Worm (Caenorhabditis elegans) whole organism, L1 larva: ENCODE results near the gene R12B2.2.

Experiments
- aha-1 ChIP-seq: fragments of 150-350 bp; optimal IDR thresholded peaks from 2 replicates; lab custom pipeline; 2014; ENCODE audit warnings: missing biosample characterization, missing genetic modification characterization
- aly-2 ChIP-seq: fragments of 150-350 bp; optimal IDR thresholded peaks from 2 replicates; lab custom pipeline; 2014; ENCODE audit warnings: missing biosample characterization, missing genetic modification characterization
- blmp-1 ChIP-seq: fragments of 150-350 bp; optimal IDR thresholded peaks from 2 replicates; lab custom pipeline; 2014; ENCODE audit warnings: missing biosample characterization, missing genetic modification characterization
- ceh-82 ChIP-seq, 3 experiments: fragments of 150-350 bp in 1 of 3; sonication (generic microtip) in 2 of 3; optimal IDR thresholded peaks; 2 replicates each; lab custom pipeline; 2014 to 2017; ENCODE audit warnings: missing biosample characterization in 3 of 3, missing genetic modification characterization in 3 of 3
- dsc-1 ChIP-seq: sonication (generic microtip); optimal IDR thresholded peaks from 2 replicates; lab custom pipeline; 2016; ENCODE audit warnings: mild to moderate bottlenecking, missing genetic modification characterization, missing compliant biosample characterization
- efl-1 ChIP-seq, 4 experiments: fragments of 150-350 bp; optimal IDR thresholded peaks in 3 of 4; peaks in 1 of 4; 1 replicate in 1 of 4; 2 replicates in 3 of 4; lab custom pipeline; 2014; ENCODE audit warnings: missing biosample characterization in 2 of 4, missing genetic modification characterization in 2 of 4, missing genetic modification reagents in 2 of 4
- egl-13 ChIP-seq: sonication (generic microtip); optimal IDR thresholded peaks from 2 replicates; lab custom pipeline; 2016; ENCODE audit warnings: missing genotype, missing genetic modification reagents, missing genetic modification characterization, missing compliant biosample characterization
- elt-2 ChIP-seq: sonication (generic microtip); optimal IDR thresholded peaks from 2 replicates; lab custom pipeline; 2016; ENCODE audit warnings: missing genetic modification characterization, mild to moderate bottlenecking, inconsistent platforms, missing compliant biosample characterization, missing genetic modification reagents
- elt-3 ChIP-seq, 6 experiments: fragments of 150-350 bp in 1 of 6; sonication (generic microtip); optimal IDR thresholded peaks; 2 replicates each; lab custom pipeline; 2017 to 2018; ENCODE audit warnings: missing biosample characterization in 6 of 6, missing genetic modification characterization in 6 of 6, inconsistent platforms in 1 of 6
- ets-5 ChIP-seq: fragments of 200-800 bp; sonication (Bioruptor generic); IDR thresholded peaks from 2 replicates; pipeline ENCODE4 v1.3.6; 2022; ENCODE audit warnings: missing genetic modification characterization, missing compliant biosample characterization
- fkh-10 ChIP-seq: sonication (generic microtip); optimal IDR thresholded peaks from 2 replicates; lab custom pipeline; 2017; ENCODE audit warnings: missing biosample characterization, missing genetic modification reagents, missing genetic modification characterization
- fos-1 ChIP-seq: fragments of 150-350 bp; optimal IDR thresholded peaks from 2 replicates; lab custom pipeline; 2014; ENCODE audit warnings: missing biosample characterization, missing genetic modification characterization
- grh-1 ChIP-seq: fragments of 200-800 bp; sonication (Bioruptor generic); IDR thresholded peaks from 2 replicates; pipeline ENCODE4 v1.3.6; 2022; ENCODE audit warnings: missing genetic modification reagents, missing genetic modification characterization, missing compliant biosample characterization
- hpl-2 ChIP-seq: fragments of 150-350 bp; optimal IDR thresholded peaks from 2 replicates; lab custom pipeline; 2014; ENCODE audit warnings: missing biosample characterization, missing genetic modification reagents, missing genetic modification characterization
- jun-1 ChIP-seq: fragments of 150-350 bp; optimal IDR thresholded peaks from 2 replicates; lab custom pipeline; 2014; ENCODE audit warnings: missing biosample characterization, missing genetic modification reagents, missing genetic modification characterization
- lin-14 ChIP-seq: fragments of 200-800 bp; sonication (Bioruptor generic); optimal IDR thresholded peaks from 2 replicates; lab custom pipeline; 2018; ENCODE audit warnings: mild to moderate bottlenecking, missing genetic modification characterization, moderate library complexity, missing compliant biosample characterization
- lin-15B ChIP-seq: fragments of 150-350 bp; sonication (generic microtip); optimal IDR thresholded peaks from 3 replicates; lab custom pipeline; 2014; ENCODE audit warnings: missing biosample characterization, missing genetic modification characterization
- lir-3 ChIP-seq: sonication (generic microtip); optimal IDR thresholded peaks from 2 replicates; lab custom pipeline; 2016; ENCODE audit warnings: mild to moderate bottlenecking, missing genetic modification characterization, moderate library complexity, missing compliant biosample characterization; ENCODE audit not compliant: poor library complexity
- lsy-2 ChIP-seq, 2 experiments: fragments of 150-350 bp; optimal IDR thresholded peaks; 2 replicates each; lab custom pipeline; 2014; ENCODE audit warnings: missing biosample characterization in 2 of 2, missing genetic modification characterization in 2 of 2
- mab-9 ChIP-seq: fragments of 200-800 bp; sonication (Bioruptor generic); IDR thresholded peaks from 2 replicates; pipeline ENCODE4 v1.3.6; 2022; ENCODE audit warnings: missing genetic modification reagents, missing genetic modification characterization, missing compliant biosample characterization
- mdl-1 ChIP-seq, 2 experiments: fragments of 150-350 bp; optimal IDR thresholded peaks; 2 replicates each; lab custom pipeline; 2014 to 2017; ENCODE audit warnings: missing biosample characterization in 2 of 2, missing genetic modification characterization in 2 of 2, inconsistent platforms in 1 of 2
- mef-2 ChIP-seq: fragments of 150-350 bp; optimal IDR thresholded peaks from 2 replicates; lab custom pipeline; 2014; ENCODE audit warnings: missing biosample characterization, missing genetic modification characterization
- nhr-19 ChIP-seq: fragments of 200-800 bp; sonication (Bioruptor generic); conservative IDR thresholded peaks from 2 replicates; pipeline ENCODE4 v1.3.6; 2022; ENCODE audit warnings: missing genetic modification characterization, missing compliant biosample characterization
- nhr-20 ChIP-seq: sonication (generic microtip); optimal IDR thresholded peaks from 2 replicates; lab custom pipeline; 2016; ENCODE audit warnings: mild to moderate bottlenecking, missing genetic modification characterization, missing compliant biosample characterization
- nhr-237 ChIP-seq: fragments of 150-350 bp; optimal IDR thresholded peaks from 2 replicates; lab custom pipeline; 2014; ENCODE audit warnings: missing biosample characterization, missing genetic modification characterization
- nhr-28 ChIP-seq: fragments of 150-350 bp; optimal IDR thresholded peaks from 2 replicates; lab custom pipeline; 2014; ENCODE audit warnings: missing biosample characterization, missing genetic modification characterization
- nhr-47 ChIP-seq: sonication (generic microtip); optimal IDR thresholded peaks from 2 replicates; lab custom pipeline; 2016; ENCODE audit warnings: mild to moderate bottlenecking, missing genetic modification characterization, moderate library complexity, missing compliant biosample characterization
- nhr-76 ChIP-seq: sonication (generic microtip); optimal IDR thresholded peaks from 2 replicates; lab custom pipeline; 2017; ENCODE audit warnings: missing biosample characterization, missing genetic modification characterization
- nhr-84 ChIP-seq: sonication (generic microtip); optimal IDR thresholded peaks from 2 replicates; lab custom pipeline; 2017; ENCODE audit warnings: missing biosample characterization, missing genetic modification characterization
- nhr-85 ChIP-seq: sonication (generic microtip); peaks from one replicate; lab custom pipeline; 2016; ENCODE audit warnings: missing genetic modification characterization, inconsistent platforms, missing compliant biosample characterization
- pag-3 ChIP-seq: sonication (generic microtip); optimal IDR thresholded peaks from 2 replicates; lab custom pipeline; 2017; ENCODE audit warnings: missing genetic modification characterization, mild to moderate bottlenecking, missing compliant biosample characterization, antibody characterized with exemption, borderline replicate concordance; ENCODE audit not compliant: insufficient read depth
- rnt-1 ChIP-seq: sonication (generic microtip); optimal IDR thresholded peaks from 2 replicates; lab custom pipeline; 2016; ENCODE audit warnings: mild to moderate bottlenecking, missing genetic modification characterization, moderate library complexity, missing compliant biosample characterization
- snpc-4 ChIP-seq: fragments of 150-350 bp; optimal IDR thresholded peaks from 2 replicates; lab custom pipeline; 2014; ENCODE audit warnings: missing biosample characterization, missing genetic modification characterization
- sox-4 ChIP-seq: sonication (generic microtip); optimal IDR thresholded peaks from 2 replicates; lab custom pipeline; 2016; ENCODE audit warnings: missing genetic modification characterization, missing compliant biosample characterization
- sptf-1 ChIP-seq: fragments of 150-350 bp; optimal IDR thresholded peaks from 2 replicates; lab custom pipeline; 2014; ENCODE audit warnings: missing biosample characterization, missing genetic modification characterization
- swsn-7 ChIP-seq: sonication (generic microtip); optimal IDR thresholded peaks from 2 replicates; lab custom pipeline; 2016; ENCODE audit warnings: missing genetic modification characterization, missing compliant biosample characterization
- tbx-2 ChIP-seq: sonication (generic microtip); optimal IDR thresholded peaks from 2 replicates; lab custom pipeline; 2016; ENCODE audit warnings: missing genetic modification characterization, missing compliant biosample characterization
- tlp-1 ChIP-seq: fragments of 150-350 bp; optimal IDR thresholded peaks from 2 replicates; lab custom pipeline; 2014; ENCODE audit warnings: missing biosample characterization, missing genetic modification characterization
- unc-30 ChIP-seq: sonication (generic microtip); optimal IDR thresholded peaks from 2 replicates; lab custom pipeline; 2017; ENCODE audit warnings: missing biosample characterization, missing genetic modification characterization
- unc-62 ChIP-seq: fragments of 150-350 bp; optimal IDR thresholded peaks from 2 replicates; lab custom pipeline; 2014; ENCODE audit warnings: missing biosample characterization, missing genetic modification reagents, missing genetic modification characterization
- unc-86 ChIP-seq: sonication (generic microtip); optimal IDR thresholded peaks from 2 replicates; lab custom pipeline; 2016; ENCODE audit warnings: missing genetic modification characterization, missing compliant biosample characterization
- unc-98 ChIP-seq: fragments of 200-800 bp; sonication (Bioruptor generic); IDR thresholded peaks from 2 replicates; pipeline ENCODE4 v1.3.6; 2022; ENCODE audit warnings: missing genetic modification characterization, missing compliant biosample characterization
- xbp-1 ChIP-seq: sonication (generic microtip); optimal IDR thresholded peaks from 2 replicates; lab custom pipeline; 2016; ENCODE audit warnings: missing genetic modification characterization, missing compliant biosample characterization
- zag-1 ChIP-seq: fragments of 150-350 bp; optimal IDR thresholded peaks from 2 replicates; lab custom pipeline; 2014; ENCODE audit warnings: missing biosample characterization, missing genetic modification characterization
- ztf-11 ChIP-seq, 2 experiments: sonication (generic microtip); optimal IDR thresholded peaks; 2 replicates each; lab custom pipeline; 2016 to 2017; ENCODE audit warnings: missing genetic modification characterization in 2 of 2, missing biosample characterization in 1 of 2, missing compliant biosample characterization in 1 of 2

The R12B2.2 gene

ce11 chrIII:5814799-5815198 lies 8.0 kb downstream of the R12B2.2 start, which contains the start of gene R12B2.7 (continued):
- TF ChIP-seq xbp-1 (no peak), unc-30 (tag; lab: Kevin White, UChicago) (no peak), nhr-84 (no peak), lin-14 (GFP tag; lab: Kevin White, UChicago) (peak; percentile 59), fos-1 (tag; lab: Kevin White, UChicago) (no peak), nhr-19 (peak; percentile 35), mdl-1 (tag; optimal IDR thresholded peaks at IDR 0.05; lab: Kevin White, UChicago) (peak in 1 of 2 experiments; percentile 10), nhr-47 (tag; lab: Kevin White, UChicago) (no peak), jun-1 (tag; lab: Kevin White, UChicago) (no peak), grh-1 (GFP tag; lab: Robert Waterston, UW) (peak; percentile 42; the same call in 1 of the 2 replicates), elt-3 (tag; optimal IDR thresholded peaks at IDR 0.05; lab: Kevin White, UChicago) (peak in 2 of 6 experiments; percentile 15 to 34), snpc-4 (tag; lab: Kevin White, UChicago) (no peak), swsn-7 (tag; lab: Kevin White, UChicago) (no peak), rnt-1 (no peak), nhr-76 (tag; lab: Kevin White, UChicago) (no peak), fkh-10 (GFP tag; lab: Kevin White, UChicago) (no peak), blmp-1 (peak; percentile 51), ets-5 (GFP tag; lab: Robert Waterston, UW) (no peak), nhr-20 (tag; lab: Kevin White, UChicago) (peak; percentile 40), ztf-11 (tag; optimal IDR thresholded peaks at IDR 0.05; lab: Kevin White, UChicago) (no peak), nhr-28 (tag; lab: Kevin White, UChicago) (no peak), hpl-2 (GFP tag; lab: Kevin White, UChicago) (no peak), tlp-1 (tag; lab: Kevin White, UChicago) (no peak), efl-1 (optimal IDR thresholded peaks at IDR 0.05; lab: Kevin White, UChicago) (peak in 1 of 2 experiments; percentile 14), efl-1 (GFP tag; optimal IDR thresholded peaks at IDR 0.05 in 1 of 2; lab: Kevin White, UChicago) (peak in 1 of 2 experiments; percentile 58), lin-15B (no peak), mef-2 (tag; lab: Kevin White, UChicago) (no peak), unc-98 (no peak), nhr-85 (tag; lab: Kevin White, UChicago) (peak; percentile 90)

DNA sequence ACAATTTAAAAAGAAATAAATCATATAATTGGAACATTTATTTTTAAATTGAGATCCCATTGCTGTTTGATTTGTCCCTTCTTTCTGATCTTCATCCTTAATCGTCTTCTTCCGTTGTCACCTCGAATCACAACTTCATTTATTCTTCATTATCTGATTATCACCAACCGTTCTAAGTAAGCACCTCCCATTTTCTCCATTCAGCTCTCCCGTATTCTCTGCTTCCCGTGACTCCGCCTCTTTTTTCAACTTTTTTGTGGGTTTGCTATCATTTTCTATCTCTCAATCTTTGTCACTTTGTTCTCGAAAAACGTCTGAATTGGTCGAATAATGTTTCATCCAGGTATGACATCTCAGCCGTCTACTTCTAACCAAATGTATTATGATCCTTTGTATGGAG lies 9.1 kb downstream of the R12B2.2 start, which contains the start of gene sma-4:
Gene sma-4 (plus strand): TSS at position 301 of the 400 bp plus-strand sequence.
- TF ChIP-seq lir-3: no peak
- no peak for TF ChIP-seq pag-3 (tag; lab: Kevin White, UChicago)
- TF ChIP-seq aly-2 (tag; lab: Kevin White, UChicago): no peak
- no peak for TF ChIP-seq grh-1 (GFP tag; lab: Robert Waterston, UW)
- no peak for TF ChIP-seq egl-13 (tag; lab: Kevin White, UChicago)
- TF ChIP-seq nhr-237 (tag; lab: Kevin White, UChicago): no peak
- TF ChIP-seq mab-9: no peak

ce11 chrIII:5822816-5823215 lies 16.0 kb downstream of the R12B2.2 start:
- peak; percentile 18 for TF ChIP-seq unc-86 (tag; lab: Kevin White, UChicago)
- TF ChIP-seq lin-14 (GFP tag; lab: Kevin White, UChicago): peak; percentile 56
- TF ChIP-seq efl-1 (optimal IDR thresholded peaks at IDR 0.05; lab: Kevin White, UChicago): no peak
- TF ChIP-seq efl-1 (GFP tag; optimal IDR thresholded peaks at IDR 0.05 in 1 of 2; lab: Kevin White, UChicago): no peak

ce11 chrIII:5823617-5824016 lies 16.8 kb downstream of the R12B2.2 start, which contains the start of gene R12B2.8:
TSS of gene R12B2.8 (plus strand) at chrIII:5823917.
- TF ChIP-seq lsy-2 (tag; optimal IDR thresholded peaks at IDR 0.05; lab: Kevin White, UChicago): no peak
- no peak for TF ChIP-seq unc-62 (GFP tag; lab: Kevin White, UChicago)
- no peak for TF ChIP-seq blmp-1
- TF ChIP-seq dsc-1 (tag; lab: Kevin White, UChicago): no peak
- no peak for TF ChIP-seq ceh-82 (tag; optimal IDR thresholded peaks at IDR 0.05; lab: Kevin White, UChicago)
- TF ChIP-seq nhr-28 (tag; lab: Kevin White, UChicago): no peak
- TF ChIP-seq lir-3: no peak
- TF ChIP-seq sptf-1 (tag; lab: Kevin White, UChicago): no peak
- TF ChIP-seq elt-3 (tag; optimal IDR thresholded peaks at IDR 0.05; lab: Kevin White, UChicago): no peak
- no peak for TF ChIP-seq rnt-1
- TF ChIP-seq nhr-19: no peak
- TF ChIP-seq pag-3 (tag; lab: Kevin White, UChicago): no peak
- no peak for TF ChIP-seq elt-2 (tag; lab: Kevin White, UChicago)
- no peak for TF ChIP-seq tbx-2 (tag; lab: Kevin White, UChicago)
- no peak for TF ChIP-seq zag-1 (tag; lab: Kevin White, UChicago)
- no peak for TF ChIP-seq ztf-11 (tag; optimal IDR thresholded peaks at IDR 0.05; lab: Kevin White, UChicago)
- no peak for TF ChIP-seq sox-4
- TF ChIP-seq aha-1 (tag; lab: Kevin White, UChicago): no peak
